Fruit fly (Drosophila melanogaster) whole organism, embryonic: Measurements from ENCODE around the gene MAGE.

Experiments used
- ATbp ChIP-seq: fragments of 200-800 bp; sonication (Bioruptor generic); optimal IDR thresholded peaks from 2 replicates; lab custom pipeline; 2017; ENCODE audit warnings: missing biosample characterization, mild to moderate bottlenecking, missing genetic modification characterization, missing genetic modification reagents
- Ada2b ChIP-seq: fragments of 200-800 bp; sonication (Bioruptor generic); IDR thresholded peaks from 2 replicates; pipeline ENCODE4 v1.3.6; 2022; ENCODE audit warnings: missing biosample characterization, missing genetic modification characterization
- Awh ChIP-seq: fragments of 200-800 bp; sonication (Bioruptor generic); IDR thresholded peaks from 2 replicates; pipeline ENCODE4, ENCODE4 v1.3.6; 2022; ENCODE audit warnings: missing biosample characterization, missing genetic modification characterization
- B-H2 ChIP-seq: fragments of 200-800 bp; sonication (Bioruptor generic); optimal IDR thresholded peaks from 2 replicates; lab custom pipeline; 2018; ENCODE audit warnings: missing biosample characterization, mild to moderate bottlenecking, missing genetic modification characterization
- CG10543 ChIP-seq: fragments of 200-800 bp; sonication (Bioruptor generic); optimal IDR thresholded peaks from 3 replicates; lab custom pipeline; 2017; ENCODE audit warnings: missing biosample characterization, mild to moderate bottlenecking, missing genetic modification characterization, moderate library complexity
- CG12769 ChIP-seq: fragments of 200-800 bp; sonication (Bioruptor generic); optimal IDR thresholded peaks from 2 replicates; lab custom pipeline; 2019; ENCODE audit warnings: missing biosample characterization, mild to moderate bottlenecking, missing genetic modification characterization, moderate library complexity
- CG13775 ChIP-seq: fragments of 200-800 bp; sonication (Bioruptor generic); optimal IDR thresholded peaks from 3 replicates; lab custom pipeline; 2017; ENCODE audit warnings: missing biosample characterization, mild to moderate bottlenecking, missing genetic modification characterization
- CG1647 ChIP-seq: fragments of 200-800 bp; sonication (Bioruptor generic); optimal IDR thresholded peaks from 3 replicates; lab custom pipeline; 2016; ENCODE audit warnings: missing biosample characterization, missing genetic modification characterization
- CG2199 ChIP-seq: fragments of 200-800 bp; sonication (Bioruptor generic); IDR thresholded peaks from 3 replicates; pipeline ENCODE4 v1.3.6; 2022; ENCODE audit warnings: missing biosample characterization, missing genetic modification characterization
- CG3065 ChIP-seq: fragments of 200-800 bp; sonication (Bioruptor generic); optimal IDR thresholded peaks from 2 replicates; lab custom pipeline; 2016; ENCODE audit warnings: missing biosample characterization, missing genetic modification characterization
- CG32532 ChIP-seq: fragments of 200-800 bp; sonication (Bioruptor generic); IDR thresholded peaks from 2 replicates; pipeline ENCODE4 v1.3.6; 2022; ENCODE audit warnings: missing biosample characterization, missing genetic modification characterization
- CG32772 ChIP-seq: fragments of 200-800 bp; sonication (Bioruptor generic); IDR thresholded peaks from 2 replicates; pipeline ENCODE4 v1.3.6; 2022; ENCODE audit warnings: missing biosample characterization, missing genetic modification characterization
- CG3995 ChIP-seq: fragments of 200-800 bp; sonication (Bioruptor generic); optimal IDR thresholded peaks from 3 replicates; lab custom pipeline; 2016; ENCODE audit warnings: missing biosample characterization, missing genetic modification characterization
- CG4820 ChIP-seq: fragments of 200-800 bp; sonication (Bioruptor generic); optimal IDR thresholded peaks from 3 replicates; lab custom pipeline; 2016; ENCODE audit warnings: missing biosample characterization, missing genetic modification characterization
- CG6175 ChIP-seq: fragments of 200-800 bp; sonication (Bioruptor generic); IDR thresholded peaks from 3 replicates; pipeline ENCODE4 v1.3.6; 2022; ENCODE audit warnings: missing biosample characterization, missing genetic modification characterization
- CG6683 ChIP-seq: fragments of 200-800 bp; sonication (Bioruptor generic); optimal IDR thresholded peaks from 2 replicates; lab custom pipeline; 2017; ENCODE audit warnings: missing biosample characterization, mild to moderate bottlenecking, missing genetic modification characterization, missing genetic modification reagents
- CG6765 ChIP-seq: fragments of 200-800 bp; sonication (Bioruptor generic); optimal IDR thresholded peaks from 3 replicates; lab custom pipeline; 2017; ENCODE audit warnings: missing biosample characterization, mild to moderate bottlenecking, missing genetic modification characterization
- CG9797 ChIP-seq: fragments of 200-800 bp; sonication (Bioruptor generic); optimal IDR thresholded peaks from 3 replicates; lab custom pipeline; 2018; ENCODE audit warnings: missing biosample characterization, mild to moderate bottlenecking, missing genetic modification characterization
- CrebB ChIP-seq: fragments of 200-800 bp; sonication (Bioruptor generic); optimal IDR thresholded peaks from 3 replicates; lab custom pipeline; 2018; ENCODE audit warnings: missing biosample characterization, mild to moderate bottlenecking, missing genetic modification characterization
- Dip2 ChIP-seq: fragments of 200-800 bp; sonication (Bioruptor generic); IDR thresholded peaks from 2 replicates; pipeline ENCODE4 v1.3.6; 2022; ENCODE audit warnings: missing biosample characterization, missing genetic modification characterization
- Fer1 ChIP-seq: fragments of 200-800 bp; sonication (Bioruptor generic); optimal IDR thresholded peaks from 2 replicates; lab custom pipeline; 2017; ENCODE audit warnings: missing biosample characterization, mild to moderate bottlenecking, missing genetic modification characterization
- H15 ChIP-seq: fragments of 200-800 bp; sonication (Bioruptor generic); IDR thresholded peaks from 3 replicates; pipeline ENCODE4 v1.3.6; 2022; ENCODE audit warnings: missing biosample characterization, missing genetic modification characterization
- Hey ChIP-seq: fragments of 200-800 bp; sonication (Bioruptor generic); optimal IDR thresholded peaks from 3 replicates; lab custom pipeline; 2018; ENCODE audit warnings: missing biosample characterization, mild to moderate bottlenecking, missing genetic modification characterization
- Lim3 ChIP-seq: fragments of 200-800 bp; sonication (Bioruptor generic); IDR thresholded peaks from 2 replicates; pipeline ENCODE4 v1.3.6; 2022; ENCODE audit warnings: missing biosample characterization, missing genetic modification characterization
- Max ChIP-seq: fragments of 200-800 bp; sonication (Bioruptor generic); optimal IDR thresholded peaks from 2 replicates; lab custom pipeline; 2016; ENCODE audit warnings: missing biosample characterization, mild to moderate bottlenecking, missing genetic modification characterization
- Mes4 ChIP-seq: fragments of 200-800 bp; sonication (Bioruptor generic); optimal IDR thresholded peaks from 2 replicates; lab custom pipeline; 2016; ENCODE audit warnings: missing biosample characterization, missing genetic modification characterization
- NFAT ChIP-seq: fragments of 200-800 bp; sonication (Bioruptor generic); IDR thresholded peaks from 2 replicates; pipeline ENCODE4 v1.3.6; 2022; ENCODE audit warnings: missing biosample characterization, missing genetic modification characterization
- Nf-YB ChIP-seq: fragments of 200-800 bp; sonication (Bioruptor generic); optimal IDR thresholded peaks from 3 replicates; lab custom pipeline; 2019; ENCODE audit warnings: missing biosample characterization, mild to moderate bottlenecking, missing genetic modification characterization, moderate library complexity
- Oli ChIP-seq: fragments of 200-800 bp; sonication (Bioruptor generic); optimal IDR thresholded peaks from 2 replicates; lab custom pipeline; 2018; ENCODE audit warnings: missing biosample characterization, mild to moderate bottlenecking, missing genetic modification characterization, moderate library complexity
- Poxn ChIP-seq: fragments of 200-800 bp; sonication (Bioruptor generic); IDR thresholded peaks from 2 replicates; pipeline ENCODE4 v1.3.6; 2022; ENCODE audit warnings: missing biosample characterization, missing genetic modification characterization
- Spps ChIP-seq: fragments of 200-800 bp; sonication (Bioruptor generic); optimal IDR thresholded peaks from 2 replicates; lab custom pipeline; 2018; ENCODE audit warnings: missing biosample characterization, mild to moderate bottlenecking, missing genetic modification characterization
- abd-A ChIP-seq: fragments of 200-800 bp; sonication (Bioruptor generic); optimal IDR thresholded peaks from 3 replicates; lab custom pipeline; 2019; ENCODE audit warnings: missing biosample characterization, mild to moderate bottlenecking, missing genetic modification characterization, moderate library complexity
- bowl ChIP-seq: fragments of 200-800 bp; sonication (Bioruptor generic); IDR thresholded peaks from 2 replicates; pipeline ENCODE4 v1.3.6; 2022; ENCODE audit warnings: missing biosample characterization, missing genetic modification characterization
- cad ChIP-seq: fragments of >200 bp; optimal IDR thresholded peaks from 2 replicates; lab custom pipeline; 2017; ENCODE audit warnings: missing biosample characterization, missing genetic modification characterization
- corto ChIP-seq: fragments of 200-800 bp; sonication (Bioruptor generic); optimal IDR thresholded peaks from 2 replicates; lab custom pipeline; 2016; ENCODE audit warnings: missing biosample characterization, mild to moderate bottlenecking, missing genetic modification characterization, moderate library complexity
- da ChIP-seq: fragments of 200-800 bp; sonication (Bioruptor generic); optimal IDR thresholded peaks from 2 replicates; lab custom pipeline; 2016; ENCODE audit warnings: missing biosample characterization, missing genetic modification characterization
- dati ChIP-seq: fragments of 200-800 bp; sonication (Bioruptor generic); IDR thresholded peaks from 2 replicates; pipeline ENCODE4 v1.3.6; 2022; ENCODE audit warnings: missing biosample characterization, missing genetic modification characterization
- dm ChIP-seq: fragments of 200-800 bp; sonication (Bioruptor generic); optimal IDR thresholded peaks from 3 replicates; lab custom pipeline; 2016; ENCODE audit warnings: missing biosample characterization, missing genetic modification characterization
- ems ChIP-seq: fragments of 200-800 bp; sonication (Bioruptor generic); optimal IDR thresholded peaks from 3 replicates; lab custom pipeline; 2016; ENCODE audit warnings: missing biosample characterization, missing genetic modification characterization
- en ChIP-seq: fragments of 200-800 bp; sonication (Bioruptor generic); optimal IDR thresholded peaks from 2 replicates; lab custom pipeline; 2016; ENCODE audit warnings: missing biosample characterization, missing genetic modification characterization
- gce ChIP-seq: fragments of 200-800 bp; sonication (Bioruptor generic); IDR thresholded peaks from 3 replicates; pipeline ENCODE4 v1.3.6; 2022; ENCODE audit warnings: missing biosample characterization, missing genetic modification characterization
- mld ChIP-seq: fragments of 200-800 bp; sonication (Bioruptor generic); IDR thresholded peaks from 3 replicates; pipeline ENCODE4 v1.3.6; 2022; ENCODE audit warnings: missing biosample characterization, missing genetic modification characterization; ENCODE audit not compliant: partially characterized antibody
- nerfin-2 ChIP-seq: fragments of 200-800 bp; sonication (Bioruptor generic); IDR thresholded peaks from 2 replicates; pipeline ENCODE4 v1.3.6; 2022; ENCODE audit warnings: missing biosample characterization, missing genetic modification characterization; ENCODE audit not compliant: partially characterized antibody
- pita ChIP-seq: fragments of 200-800 bp; sonication (Bioruptor generic); optimal IDR thresholded peaks from 2 replicates; lab custom pipeline; 2017; ENCODE audit warnings: missing biosample characterization, mild to moderate bottlenecking, missing genetic modification characterization
- pum ChIP-seq: fragments of 200-800 bp; sonication (Bioruptor generic); optimal IDR thresholded peaks from 2 replicates; lab custom pipeline; 2016; ENCODE audit warnings: missing biosample characterization, missing genetic modification characterization
- sim ChIP-seq: fragments of 200-800 bp; sonication (Bioruptor generic); IDR thresholded peaks from 2 replicates; pipeline ENCODE4 v1.3.6; 2022; ENCODE audit warnings: missing biosample characterization, missing genetic modification characterization
- sob ChIP-seq: fragments of 200-800 bp; sonication (Bioruptor generic); IDR thresholded peaks from 2 replicates; pipeline ENCODE4 v1.3.6; 2022; ENCODE audit warnings: missing biosample characterization, missing genetic modification characterization
- tgo ChIP-seq: fragments of 200-800 bp; sonication (Bioruptor generic); IDR thresholded peaks from 3 replicates; pipeline ENCODE4 v1.3.6; 2022; ENCODE audit warnings: missing biosample characterization, missing genetic modification characterization
- unpg ChIP-seq: fragments of 200-800 bp; sonication (Bioruptor generic); optimal IDR thresholded peaks from 3 replicates; lab custom pipeline; 2018; ENCODE audit warnings: missing biosample characterization, mild to moderate bottlenecking, missing genetic modification characterization, moderate library complexity
- wdn ChIP-seq: fragments of 200-800 bp; sonication (Bioruptor generic); IDR thresholded peaks from 2 replicates; pipeline ENCODE4 v1.3.6; 2022; ENCODE audit warnings: missing biosample characterization, missing genetic modification characterization
- wor ChIP-seq: fragments of 200-800 bp; sonication (Bioruptor generic); IDR thresholded peaks from 2 replicates; pipeline ENCODE4 v1.3.6; 2022; ENCODE audit warnings: missing biosample characterization, missing genetic modification characterization

The MAGE gene

DNA sequence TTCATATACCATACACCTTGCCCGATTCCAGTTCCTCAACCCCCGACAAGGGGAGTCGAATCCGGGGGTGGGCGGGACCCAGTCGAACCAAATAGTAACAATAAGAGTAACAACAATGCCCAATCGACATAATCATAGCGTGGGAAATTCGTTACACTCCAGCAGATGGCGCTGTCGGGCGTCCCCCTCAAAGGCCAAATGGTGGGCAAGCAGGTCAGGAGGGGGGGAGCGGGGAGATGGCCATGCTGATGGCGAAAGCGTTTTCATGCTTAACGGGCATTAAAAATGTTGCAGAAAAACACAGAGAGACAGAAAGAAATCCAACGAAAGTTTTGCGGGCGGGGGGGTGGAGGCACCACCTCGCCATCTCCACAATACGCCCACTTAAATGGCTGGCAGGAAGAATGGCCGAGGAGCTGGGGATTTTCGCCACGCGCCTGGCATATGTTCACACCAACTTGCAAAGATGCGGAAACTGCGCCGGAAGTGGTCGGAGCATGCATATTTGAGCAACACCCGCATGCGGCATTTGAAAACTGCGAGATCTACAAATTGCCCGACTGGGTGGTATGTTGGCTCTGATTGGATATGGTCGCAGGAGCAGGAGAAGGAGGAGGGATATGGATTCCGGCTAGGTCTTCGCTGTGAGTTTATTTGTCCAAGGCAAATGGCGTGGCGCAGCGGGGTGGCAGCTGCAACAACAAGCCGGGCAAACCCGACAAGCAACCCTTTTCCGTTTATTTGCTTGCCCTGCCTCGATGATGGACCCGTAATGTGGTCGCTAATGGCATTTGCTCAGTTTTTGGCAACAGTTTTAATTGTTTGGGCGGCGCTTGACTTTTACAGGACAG lies 15.6 kb downstream of the MAGE start (continued):
- TF ChIP-seq Oli (tag; lab: Kevin White, UChicago), result no peak
- no peak for TF ChIP-seq da (GFP tag; lab: Kevin White, UChicago)
- no peak for TF ChIP-seq sim (GFP tag; lab: Robert Waterston, UW)
- TF ChIP-seq bowl, result no peak
- no peak for TF ChIP-seq Mes4
- TF ChIP-seq B-H2, result no peak
- no peak for TF ChIP-seq en (GFP tag; lab: Kevin White, UChicago)
- no peak for TF ChIP-seq unpg (GFP tag; lab: Kevin White, UChicago)
- TF ChIP-seq Poxn (GFP tag; lab: Robert Waterston, UW), result no peak
- no peak for TF ChIP-seq tgo (GFP tag; lab: Robert Waterston, UW)
- no peak for TF ChIP-seq ATbp
- no peak for TF ChIP-seq NFAT (GFP tag; lab: Robert Waterston, UW)
- no peak for TF ChIP-seq Lim3 (GFP tag; lab: Robert Waterston, UW)
- no peak for TF ChIP-seq CG9797
- TF ChIP-seq CG10543, result no peak
- TF ChIP-seq pum (GFP tag; lab: Kevin White, UChicago), result no peak
- no peak for TF ChIP-seq CG6765
- TF ChIP-seq CG2199 (GFP tag; lab: Robert Waterston, UW), result 0 out of 3 replicates have a peak, but pooled peaks have one; percentile 38
- TF ChIP-seq CG4820 (GFP tag; lab: Kevin White, UChicago), result no peak
- TF ChIP-seq CG12769 (tag; lab: Kevin White, UChicago), result no peak
- TF ChIP-seq cad (GFP tag; lab: Kevin White, UChicago), result no peak
- TF ChIP-seq corto (GFP tag; lab: Kevin White, UChicago), result no peak
- TF ChIP-seq CG13775 (GFP tag; lab: Kevin White, UChicago), result no peak
- no peak for TF ChIP-seq Dip2 (GFP tag; lab: Robert Waterston, UW)
- TF ChIP-seq pita (GFP tag; lab: Kevin White, UChicago), result no peak
- peak; percentile 93 for TF ChIP-seq Fer1
- peak; percentile 91 for TF ChIP-seq Hey (tag; lab: Kevin White, UChicago)
- no peak for TF ChIP-seq nerfin-2 (GFP tag; lab: Robert Waterston, UW)
- TF ChIP-seq CG6683 (GFP tag; lab: Kevin White, UChicago), result no peak
- TF ChIP-seq CG32772 (GFP tag; lab: Robert Waterston, UW), result no peak
- no peak for TF ChIP-seq H15 (GFP tag; lab: Robert Waterston, UW)
- TF ChIP-seq wor (GFP tag; lab: Robert Waterston, UW), result no peak
- no peak for TF ChIP-seq sob
- no peak for TF ChIP-seq CG1647 (GFP tag; lab: Kevin White, UChicago)
- no peak for TF ChIP-seq dm (GFP tag; lab: Kevin White, UChicago)
- TF ChIP-seq CG6175 (GFP tag; lab: Robert Waterston, UW), result no peak
- no peak for TF ChIP-seq gce (GFP tag; lab: Robert Waterston, UW)
- TF ChIP-seq Spps (tag; lab: Kevin White, UChicago), result no peak
- TF ChIP-seq CG3065, result no peak
- TF ChIP-seq dati (GFP tag; lab: Robert Waterston, UW), result no peak
- no peak for TF ChIP-seq abd-A (tag; lab: Kevin White, UChicago)
- TF ChIP-seq CG3995, result no peak
- TF ChIP-seq Nf-YB, result peak; percentile 87
- no peak for TF ChIP-seq wdn (GFP tag; lab: Robert Waterston, UW)
- no peak for TF ChIP-seq CrebB (tag; lab: Kevin White, UChicago)
- no peak for TF ChIP-seq mld
- no peak for TF ChIP-seq Ada2b
- no peak for TF ChIP-seq CG32532
- no peak for TF ChIP-seq ems (GFP tag; lab: Kevin White, UChicago)
- no peak for TF ChIP-seq Max (GFP tag; lab: Kevin White, UChicago)
- TF ChIP-seq Awh (GFP tag; lab: Robert Waterston, UW), result no peak
